Worm (Caenorhabditis elegans): ENCODE results near the gene unc-50.
"Not testable (repeated sequence)": the region's sequence is repeated elsewhere in the genome, so short reads cannot be mapped to it uniquely, and the experiment has no call there.

Gene unc-50

DNA sequence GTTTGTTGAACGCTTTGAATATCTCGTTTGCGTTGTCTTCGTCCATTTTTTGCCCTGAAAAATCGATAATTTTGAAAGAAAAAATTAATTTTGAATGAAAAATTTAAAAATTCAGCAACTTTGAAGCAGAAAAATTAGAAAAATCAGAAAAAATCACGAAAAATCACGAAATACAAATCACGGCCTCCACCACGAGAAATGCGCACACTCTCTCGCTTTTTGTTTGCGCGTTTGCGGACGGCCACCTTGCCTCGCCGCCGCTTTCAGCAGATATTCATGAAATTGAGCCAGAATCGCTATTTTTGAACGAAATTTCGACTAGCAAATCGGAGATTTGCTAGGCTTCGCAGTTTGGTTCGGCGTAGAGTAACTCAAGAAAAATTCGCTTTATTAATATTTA is 51.1 kb downstream of the unc-50 start, which contains the start of gene inpp-4B:
inpp-4B (minus strand) TSS at position 54 of the 400 bp plus-strand sequence.
- TF ChIP-seq ztf-11 (tag; optimal IDR thresholded peaks at IDR 0.05); sem-2 (GFP tag; optimal IDR thresholded peaks at IDR 0.05); mls-2 (tag; optimal IDR thresholded peaks at IDR 0.05): not testable (repeated sequence)
